Fruit fly (Drosophila melanogaster) whole organism, pupa: Measurements from ENCODE around the gene p24-1.
A peak's percentile ranks its signal among the peaks of the same experiment; 100 is the strongest.

Experiments
- CG15710 ChIP-seq: fragments of 200-800 bp; sonication (Bioruptor generic); optimal IDR thresholded peaks from 2 replicates; lab custom pipeline; 2018; ENCODE audit warnings: missing biosample characterization, mild to moderate bottlenecking, missing genetic modification characterization, moderate library complexity
- gl ChIP-seq: fragments of 200-800 bp; sonication (Bioruptor generic); optimal IDR thresholded peaks from 2 replicates; lab custom pipeline; 2018; ENCODE audit warnings: missing biosample characterization, mild to moderate bottlenecking, missing genetic modification characterization

DNA sequence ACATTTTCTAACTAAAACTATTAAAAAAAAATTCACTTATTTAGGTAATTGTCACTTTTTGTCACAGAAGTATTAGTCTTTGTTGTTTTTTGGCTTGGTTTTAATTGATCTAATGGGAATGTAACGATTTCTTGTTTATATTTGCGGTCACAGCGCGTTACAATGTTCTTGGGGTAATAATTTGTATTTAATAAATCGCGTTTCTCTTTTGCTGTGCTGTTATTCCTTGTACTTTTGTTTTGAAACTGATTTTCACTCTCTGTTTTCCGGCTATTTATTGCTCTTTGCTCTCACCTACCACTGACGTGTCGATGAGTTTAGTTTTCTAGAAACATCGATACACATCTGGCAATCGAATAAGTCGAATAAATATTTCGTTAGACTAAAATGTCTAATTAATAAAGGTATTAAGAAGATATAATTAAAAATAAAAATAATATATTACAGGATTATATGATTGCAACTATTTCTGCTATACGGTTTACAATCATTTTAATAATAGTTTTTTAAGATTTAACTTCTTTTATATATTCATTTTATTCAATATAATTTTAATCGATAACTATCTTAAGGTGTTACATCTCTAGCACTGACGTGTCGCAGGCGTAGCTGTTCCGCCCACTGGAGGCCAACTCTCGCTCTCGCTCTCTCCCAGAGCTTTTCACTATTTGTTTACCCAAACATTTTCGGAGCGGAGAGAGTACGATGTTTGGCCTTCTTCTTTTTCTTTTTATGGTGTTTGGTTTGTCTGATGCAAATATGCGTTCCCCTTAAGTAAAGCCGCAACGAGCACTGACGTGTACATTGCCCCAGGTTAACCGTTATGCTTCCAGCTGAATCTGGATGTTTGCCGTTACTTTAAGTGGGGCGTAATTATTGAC is 45.2 kb downstream of the p24-1 start, which contains the start of gene Hsc70-3:
- TF ChIP-seq CG15710 (tag; lab: Kevin White, UChicago) (no peak), gl (peak; percentile 7)
